Worm (Caenorhabditis elegans): ENCODE results near the gene cyp-33C12.

DNA sequence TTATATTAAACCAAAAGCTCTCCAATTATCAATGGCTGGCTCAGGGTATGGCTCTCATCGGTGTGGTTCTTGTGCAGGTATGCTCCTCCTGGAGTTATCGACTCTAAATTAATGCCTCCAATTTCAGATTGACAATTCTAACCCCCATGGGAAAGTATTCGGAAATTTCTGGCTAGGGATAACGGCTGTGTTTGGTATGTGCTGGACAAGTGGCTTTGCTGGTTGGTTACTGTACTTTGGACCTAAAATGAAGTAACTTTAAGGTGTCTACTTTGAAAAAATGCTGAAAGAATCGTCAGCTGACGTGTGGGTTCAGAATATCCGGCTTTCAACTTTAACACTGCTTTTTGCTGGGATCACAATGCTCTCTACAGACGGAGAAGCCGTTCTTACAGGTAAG, 12.7 kb upstream of the cyp-33C12 start:
- TF ChIP-seq mdl-1 (tag; optimal IDR thresholded peaks at IDR 0.05) = no peak
- no peak for TF ChIP-seq nhr-12 (tag; optimal IDR thresholded peaks at IDR 0.05)
- TF ChIP-seq nhr-77 (tag; optimal IDR thresholded peaks at IDR 0.05) = no peak
- no peak for TF ChIP-seq ama-1 (optimal IDR thresholded peaks at IDR 0.05)
- no peak for TF ChIP-seq nhr-11 (tag; optimal IDR thresholded peaks at IDR 0.05)
